Worm (Caenorhabditis elegans) whole organism, L1 larva: ENCODE results near the gene C01G6.3.

Source experiments
- C16A3.4 ChIP-seq: fragments of 150-350 bp; optimal IDR thresholded peaks from 2 replicates; lab custom pipeline; 2014; ENCODE audit warnings: missing biosample characterization, missing genetic modification characterization
- aha-1 ChIP-seq: fragments of 150-350 bp; optimal IDR thresholded peaks from 2 replicates; lab custom pipeline; 2014; ENCODE audit warnings: missing biosample characterization, missing genetic modification characterization
- alr-1 ChIP-seq: fragments of 200-800 bp; sonication (Bioruptor generic); optimal IDR thresholded peaks from 2 replicates; lab custom pipeline; 2018; ENCODE audit warnings: borderline replicate concordance, mild to moderate bottlenecking, missing genetic modification characterization, missing compliant biosample characterization
- aly-2 ChIP-seq: fragments of 150-350 bp; optimal IDR thresholded peaks from 2 replicates; lab custom pipeline; 2014; ENCODE audit warnings: missing biosample characterization, missing genetic modification characterization
- blmp-1 ChIP-seq: fragments of 150-350 bp; optimal IDR thresholded peaks from 2 replicates; lab custom pipeline; 2014; ENCODE audit warnings: missing biosample characterization, missing genetic modification characterization
- ceh-63 ChIP-seq: fragments of 200-800 bp; sonication (Bioruptor generic); optimal IDR thresholded peaks from 2 replicates; lab custom pipeline; 2018; ENCODE audit warnings: mild to moderate bottlenecking, missing genetic modification characterization, missing compliant biosample characterization
- ceh-82 ChIP-seq, 3 experiments: fragments of 150-350 bp in 1 of 3; sonication (generic microtip) in 2 of 3; optimal IDR thresholded peaks; 2 replicates each; lab custom pipeline; 2014 to 2017; ENCODE audit warnings: missing biosample characterization in 3 of 3, missing genetic modification characterization in 3 of 3
- ceh-90 ChIP-seq: sonication (generic microtip); optimal IDR thresholded peaks from 2 replicates; lab custom pipeline; 2016; ENCODE audit warnings: missing genetic modification characterization, missing compliant biosample characterization
- dpl-1 ChIP-seq, 3 experiments: fragments of 150-350 bp in 2 of 3; sonication (generic microtip) in 1 of 3; optimal IDR thresholded peaks; 2 replicates each; lab custom pipeline; 2014 to 2017; ENCODE audit warnings: missing biosample characterization in 3 of 3, missing genetic modification characterization in 3 of 3, missing genetic modification reagents in 3 of 3
- dsc-1 ChIP-seq: sonication (generic microtip); optimal IDR thresholded peaks from 2 replicates; lab custom pipeline; 2016; ENCODE audit warnings: mild to moderate bottlenecking, missing genetic modification characterization, missing compliant biosample characterization
- efl-1 ChIP-seq, 4 experiments: fragments of 150-350 bp; optimal IDR thresholded peaks in 3 of 4; peaks in 1 of 4; 1 replicate in 1 of 4; 2 replicates in 3 of 4; lab custom pipeline; 2014; ENCODE audit warnings: missing biosample characterization in 2 of 4, missing genetic modification characterization in 2 of 4, missing genetic modification reagents in 2 of 4
- elt-3 ChIP-seq, 6 experiments: fragments of 150-350 bp in 1 of 6; sonication (generic microtip); optimal IDR thresholded peaks; 2 replicates each; lab custom pipeline; 2017 to 2018; ENCODE audit warnings: missing biosample characterization in 6 of 6, missing genetic modification characterization in 6 of 6, inconsistent platforms in 1 of 6
- ets-5 ChIP-seq: fragments of 200-800 bp; sonication (Bioruptor generic); IDR thresholded peaks from 2 replicates; pipeline ENCODE4 v1.3.6; 2022; ENCODE audit warnings: missing genetic modification characterization, missing compliant biosample characterization
- fkh-10 ChIP-seq: sonication (generic microtip); optimal IDR thresholded peaks from 2 replicates; lab custom pipeline; 2017; ENCODE audit warnings: missing biosample characterization, missing genetic modification reagents, missing genetic modification characterization
- fkh-8 ChIP-seq: sonication (generic microtip); optimal IDR thresholded peaks from 2 replicates; lab custom pipeline; 2016; ENCODE audit warnings: mild to moderate bottlenecking, missing genetic modification characterization, missing compliant biosample characterization
- hlh-4 ChIP-seq: sonication (generic microtip); optimal IDR thresholded peaks from 2 replicates; lab custom pipeline; 2016; ENCODE audit warnings: mild to moderate bottlenecking, missing genetic modification characterization, missing compliant biosample characterization
- irx-1 ChIP-seq: sonication (generic microtip); optimal IDR thresholded peaks from 2 replicates; lab custom pipeline; 2016; ENCODE audit warnings: missing genetic modification characterization, missing compliant biosample characterization
- lin-13 ChIP-seq: fragments of 150-350 bp; optimal IDR thresholded peaks from 2 replicates; lab custom pipeline; 2014; ENCODE audit warnings: missing biosample characterization, missing genetic modification reagents, missing genetic modification characterization
- lin-14 ChIP-seq: fragments of 200-800 bp; sonication (Bioruptor generic); optimal IDR thresholded peaks from 2 replicates; lab custom pipeline; 2018; ENCODE audit warnings: mild to moderate bottlenecking, missing genetic modification characterization, moderate library complexity, missing compliant biosample characterization
- lin-35 ChIP-seq, 2 experiments: fragments of 150-350 bp; optimal IDR thresholded peaks; 2 replicates each; lab custom pipeline; 2014; ENCODE audit warnings: missing biosample characterization in 2 of 2, missing genetic modification characterization in 2 of 2, missing genetic modification reagents in 2 of 2
- lin-39 ChIP-seq: fragments of 150-350 bp; optimal IDR thresholded peaks from 2 replicates; lab custom pipeline; 2014; ENCODE audit warnings: missing biosample characterization, missing genetic modification reagents, missing genetic modification characterization
- lsy-2 ChIP-seq, 2 experiments: fragments of 150-350 bp; optimal IDR thresholded peaks; 2 replicates each; lab custom pipeline; 2014; ENCODE audit warnings: missing biosample characterization in 2 of 2, missing genetic modification characterization in 2 of 2
- mep-1 ChIP-seq: fragments of 150-350 bp; optimal IDR thresholded peaks from 2 replicates; lab custom pipeline; 2014; ENCODE audit warnings: missing biosample characterization, missing genetic modification characterization
- nhr-11 ChIP-seq: fragments of 150-350 bp; optimal IDR thresholded peaks from 2 replicates; lab custom pipeline; 2014; ENCODE audit warnings: missing biosample characterization, missing genetic modification characterization
- nhr-20 ChIP-seq: sonication (generic microtip); optimal IDR thresholded peaks from 2 replicates; lab custom pipeline; 2016; ENCODE audit warnings: mild to moderate bottlenecking, missing genetic modification characterization, missing compliant biosample characterization
- nhr-71 ChIP-seq: sonication (generic microtip); optimal IDR thresholded peaks from 2 replicates; lab custom pipeline; 2016; ENCODE audit warnings: mild to moderate bottlenecking, missing genetic modification characterization, moderate library complexity, missing compliant biosample characterization
- nhr-84 ChIP-seq: sonication (generic microtip); optimal IDR thresholded peaks from 2 replicates; lab custom pipeline; 2017; ENCODE audit warnings: missing biosample characterization, missing genetic modification characterization
- nhr-85 ChIP-seq: sonication (generic microtip); peaks from one replicate; lab custom pipeline; 2016; ENCODE audit warnings: missing genetic modification characterization, inconsistent platforms, missing compliant biosample characterization
- nhr-90 ChIP-seq: sonication (generic microtip); optimal IDR thresholded peaks from 2 replicates; lab custom pipeline; 2016; ENCODE audit warnings: mild to moderate bottlenecking, missing genetic modification characterization, missing compliant biosample characterization; ENCODE audit not compliant: poor library complexity
- pax-3 ChIP-seq: fragments of 200-800 bp; sonication (Bioruptor generic); optimal IDR thresholded peaks from 2 replicates; lab custom pipeline; 2018; ENCODE audit warnings: mild to moderate bottlenecking, missing genetic modification characterization, moderate library complexity, missing compliant biosample characterization
- pqm-1 ChIP-seq: sonication (generic microtip); optimal IDR thresholded peaks from 3 replicates; lab custom pipeline; 2017; ENCODE audit warnings: missing biosample characterization, missing genetic modification characterization
- rnt-1 ChIP-seq: sonication (generic microtip); optimal IDR thresholded peaks from 2 replicates; lab custom pipeline; 2016; ENCODE audit warnings: mild to moderate bottlenecking, missing genetic modification characterization, moderate library complexity, missing compliant biosample characterization
- snu-23 ChIP-seq: sonication (generic microtip); optimal IDR thresholded peaks from 2 replicates; lab custom pipeline; 2016; ENCODE audit warnings: missing genetic modification characterization, missing compliant biosample characterization
- tbx-2 ChIP-seq: sonication (generic microtip); optimal IDR thresholded peaks from 2 replicates; lab custom pipeline; 2016; ENCODE audit warnings: missing genetic modification characterization, missing compliant biosample characterization
- tlp-1 ChIP-seq: fragments of 150-350 bp; optimal IDR thresholded peaks from 2 replicates; lab custom pipeline; 2014; ENCODE audit warnings: missing biosample characterization, missing genetic modification characterization
- unc-30 ChIP-seq: sonication (generic microtip); optimal IDR thresholded peaks from 2 replicates; lab custom pipeline; 2017; ENCODE audit warnings: missing biosample characterization, missing genetic modification characterization
- unc-86 ChIP-seq: sonication (generic microtip); optimal IDR thresholded peaks from 2 replicates; lab custom pipeline; 2016; ENCODE audit warnings: missing genetic modification characterization, missing compliant biosample characterization
- xbp-1 ChIP-seq: sonication (generic microtip); optimal IDR thresholded peaks from 2 replicates; lab custom pipeline; 2016; ENCODE audit warnings: missing genetic modification characterization, missing compliant biosample characterization
- ztf-11 ChIP-seq, 2 experiments: sonication (generic microtip); optimal IDR thresholded peaks; 2 replicates each; lab custom pipeline; 2016 to 2017; ENCODE audit warnings: missing genetic modification characterization in 2 of 2, missing biosample characterization in 1 of 2, missing compliant biosample characterization in 1 of 2

Gene C01G6.3

ce11 chrII:9246648-9247047 lies 23.0 kb upstream of the C01G6.3 start, which contains the start of gene T26C5.5:
T26C5.5 (minus strand) TSS chrII:9246748.
- TF ChIP-seq tlp-1 (no peak), dsc-1 (no peak), pax-3 (tag; lab: Kevin White, UChicago) (no peak), lsy-2 (tag; optimal IDR thresholded peaks at IDR 0.05; lab: Kevin White, UChicago) (no peak)

- TF ChIP-seq snu-23 (GFP tag; lab: Kevin White, UChicago): no peak
- TF ChIP-seq fkh-8 (tag; lab: Kevin White, UChicago): no peak
- TF ChIP-seq ceh-90: no peak
These were observed 19.3 kb upstream of the C01G6.3 start, which contains the start of gene T26C5.4 for ce11 chrII:9250422-9250821. T26C5.4 (minus strand) TSS chrII:9250522.

ce11 chrII:9251529-9251928 lies 18.2 kb upstream of the C01G6.3 start:
- TF ChIP-seq dpl-1 (GFP tag; optimal IDR thresholded peaks at IDR 0.05; lab: Kevin White, UChicago) (no peak), blmp-1 (tag; lab: Kevin White, UChicago) (peak; percentile 77), ets-5 (GFP tag; lab: Robert Waterston, UW) (no peak), nhr-85 (tag; lab: Kevin White, UChicago) (peak; percentile 81), unc-30 (no peak)

ce11 chrII:9254187-9254586 lies 15.5 kb upstream of the C01G6.3 start, which contains the start of gene nlp-82:
nlp-82 (minus strand) TSS chrII:9254287.
- TF ChIP-seq ceh-63 (GFP tag; lab: Kevin White, UChicago): no peak
- TF ChIP-seq unc-86 (tag; lab: Kevin White, UChicago): no peak
- TF ChIP-seq nhr-11 (tag; lab: Kevin White, UChicago): no peak
- TF ChIP-seq pqm-1 (tag; lab: Kevin White, UChicago): no peak
- no peak for TF ChIP-seq nhr-90
- TF ChIP-seq alr-1: no peak
- TF ChIP-seq rnt-1: no peak
- no peak for TF ChIP-seq hlh-4
- TF ChIP-seq lsy-2 (tag; optimal IDR thresholded peaks at IDR 0.05; lab: Kevin White, UChicago): no peak

ce11 chrII:9258034-9258556 lies 11.6 kb upstream of the C01G6.3 start:
- TF ChIP-seq pqm-1 (tag; lab: Kevin White, UChicago) (no peak), nhr-71 (tag; lab: Kevin White, UChicago) (no peak), nhr-84 (no peak), dsc-1 (peak; percentile 45), ceh-63 (GFP tag; lab: Kevin White, UChicago) (no peak), efl-1 (optimal IDR thresholded peaks at IDR 0.05; lab: Kevin White, UChicago) (no peak), efl-1 (GFP tag; optimal IDR thresholded peaks at IDR 0.05 in 1 of 2; lab: Kevin White, UChicago) (peak in 1 of 2 experiments; percentile 33), blmp-1 (tag; lab: Kevin White, UChicago) (peak; percentile 41)
- TF ChIP-seq, all 84 proteins: peak for 3

- no peak for TF ChIP-seq lin-35 (GFP tag; optimal IDR thresholded peaks at IDR 0.05; lab: Kevin White, UChicago)
- TF ChIP-seq nhr-85 (tag; lab: Kevin White, UChicago): peak; percentile 46
These were observed 11.1 kb upstream of the C01G6.3 start for ce11 chrII:9258566-9258965.

ce11 chrII:9260026-9260425 lies 9.7 kb upstream of the C01G6.3 start:
- peak in 1 of 3 experiments; percentile 7 for TF ChIP-seq dpl-1 (GFP tag; optimal IDR thresholded peaks at IDR 0.05; lab: Kevin White, UChicago)
- TF ChIP-seq hlh-4: no peak
- peak in 2 of 6 experiments; percentile 23 to 27 for TF ChIP-seq elt-3 (tag; optimal IDR thresholded peaks at IDR 0.05; lab: Kevin White, UChicago)
- TF ChIP-seq tbx-2 (tag; lab: Kevin White, UChicago): no peak
- TF ChIP-seq irx-1: no peak
- TF ChIP-seq ztf-11 (tag; optimal IDR thresholded peaks at IDR 0.05; lab: Kevin White, UChicago): no peak
- TF ChIP-seq nhr-20: peak; percentile 46
- TF ChIP-seq lsy-2 (tag; optimal IDR thresholded peaks at IDR 0.05; lab: Kevin White, UChicago): peak in 1 of 2 experiments; percentile 40
- TF ChIP-seq mep-1 (tag; lab: Kevin White, UChicago): peak; percentile 67
- no peak for TF ChIP-seq ceh-82 (tag; optimal IDR thresholded peaks at IDR 0.05; lab: Kevin White, UChicago)
- TF ChIP-seq fkh-10: no peak
- no peak for TF ChIP-seq ceh-90
- TF ChIP-seq dsc-1: no peak
- peak; percentile 38 for TF ChIP-seq nhr-71 (tag; lab: Kevin White, UChicago)
- TF ChIP-seq lin-14 (GFP tag; lab: Kevin White, UChicago): peak; percentile 86
- no peak for TF ChIP-seq aly-2 (tag; lab: Kevin White, UChicago)
- no peak for TF ChIP-seq lin-39 (tag; lab: Kevin White, UChicago)
- no peak for TF ChIP-seq lin-13
- TF ChIP-seq C16A3.4 (tag; lab: Kevin White, UChicago): no peak
- TF ChIP-seq xbp-1 (tag; lab: Kevin White, UChicago): no peak
- TF ChIP-seq aha-1 (tag; lab: Kevin White, UChicago): no peak
- TF ChIP-seq blmp-1 (tag; lab: Kevin White, UChicago): peak; percentile 99
- no peak for TF ChIP-seq unc-30
